Worm (Caenorhabditis elegans) whole organism, young adult: Measurements from ENCODE around the gene str-249.

Experiments used
- D2030.7 ChIP-seq: fragments of 200-800 bp; sonication (Bioruptor generic); IDR thresholded peaks from 2 replicates; pipeline ENCODE4 v1.3.6; 2022; ENCODE audit warnings: missing genetic modification reagents, missing genetic modification characterization, missing compliant biosample characterization
- F22D6.2 ChIP-seq: sonication (generic microtip); optimal IDR thresholded peaks from 2 replicates; lab custom pipeline; 2016; ENCODE audit warnings: mild to moderate bottlenecking, missing genetic modification characterization, missing compliant biosample characterization
- F55B11.4 ChIP-seq: sonication (generic microtip); optimal IDR thresholded peaks from 2 replicates; lab custom pipeline; 2016; ENCODE audit warnings: missing compliant biosample characterization, missing genetic modification characterization, borderline replicate concordance; ENCODE audit not compliant: insufficient read depth
- F57A8.1 ChIP-seq: fragments of 200-800 bp; sonication (Bioruptor generic); optimal IDR thresholded peaks from 2 replicates; lab custom pipeline; 2018; ENCODE audit warnings: mild to moderate bottlenecking, missing genetic modification characterization, moderate library complexity, missing compliant biosample characterization
- K12H6.12 ChIP-seq: fragments of 200-800 bp; sonication (Bioruptor generic); optimal IDR thresholded peaks from 2 replicates; lab custom pipeline; 2018; ENCODE audit warnings: mild to moderate bottlenecking, missing genetic modification characterization, missing compliant biosample characterization
- T26A5.8 ChIP-seq: sonication (generic microtip); optimal IDR thresholded peaks from 2 replicates; lab custom pipeline; 2016; ENCODE audit warnings: missing genetic modification characterization, missing compliant biosample characterization
- Y95B8A.8 ChIP-seq: fragments of 200-800 bp; sonication (Bioruptor generic); IDR thresholded peaks from 2 replicates; pipeline ENCODE4 v1.3.6; 2022; ENCODE audit warnings: missing genetic modification reagents, missing genetic modification characterization, missing compliant biosample characterization
- akir-1 ChIP-seq: fragments of 200-800 bp; sonication (Bioruptor generic); optimal IDR thresholded peaks from 2 replicates; lab custom pipeline; 2018; ENCODE audit warnings: mild to moderate bottlenecking, missing genetic modification characterization, moderate library complexity, missing compliant biosample characterization
- ama-1 ChIP-seq, 3 experiments: fragments of 150-350 bp in 1 of 3; sonication (generic microtip) in 2 of 3; optimal IDR thresholded peaks; 2 replicates each; lab custom pipeline; 2014 to 2018; ENCODE audit warnings: missing biosample characterization in 2 of 3, missing genetic modification characterization in 2 of 3, missing genetic modification reagents in 2 of 3
- athp-1 ChIP-seq: sonication (generic microtip); optimal IDR thresholded peaks from 2 replicates; lab custom pipeline; 2017; ENCODE audit warnings: mild to moderate bottlenecking, missing genetic modification characterization, missing compliant biosample characterization
- attf-6 ChIP-seq: fragments of 200-800 bp; sonication (Bioruptor generic); IDR thresholded peaks from 2 replicates; pipeline ENCODE4 v1.3.6; 2022; ENCODE audit warnings: missing genetic modification reagents, missing genetic modification characterization, missing compliant biosample characterization
- bed-1 ChIP-seq: fragments of 200-800 bp; sonication (Bioruptor generic); IDR thresholded peaks from 2 replicates; pipeline ENCODE4 v1.3.6; 2022; ENCODE audit warnings: missing genetic modification reagents, missing genetic modification characterization, missing compliant biosample characterization
- bed-2 ChIP-seq: fragments of 200-800 bp; sonication (Bioruptor generic); IDR thresholded peaks from 2 replicates; pipeline ENCODE4 v1.3.6; 2022; ENCODE audit warnings: missing genetic modification reagents, missing genetic modification characterization, missing compliant biosample characterization
- ceh-27 ChIP-seq: fragments of 200-800 bp; sonication (Bioruptor generic); optimal IDR thresholded peaks from 2 replicates; lab custom pipeline; 2018; ENCODE audit warnings: mild to moderate bottlenecking, missing genetic modification characterization, moderate library complexity, missing compliant biosample characterization
- chd-7 ChIP-seq: sonication (generic microtip); optimal IDR thresholded peaks from 2 replicates; lab custom pipeline; 2016; ENCODE audit warnings: mild to moderate bottlenecking, missing genetic modification characterization, moderate library complexity, missing compliant biosample characterization
- dox-1 ChIP-seq: fragments of 200-800 bp; sonication (Bioruptor generic); IDR thresholded peaks from 2 replicates; pipeline ENCODE4 v1.3.6; 2022; ENCODE audit warnings: missing genetic modification reagents, missing genetic modification characterization, missing compliant biosample characterization
- efl-1 ChIP-seq: fragments of 150-350 bp; optimal IDR thresholded peaks from 2 replicates; lab custom pipeline; 2014; ENCODE audit warnings: missing biosample characterization, missing genetic modification reagents, missing genetic modification characterization
- egl-44 ChIP-seq: fragments of 200-800 bp; sonication (Bioruptor generic); IDR thresholded peaks from 2 replicates; pipeline ENCODE4 v1.3.6; 2022; ENCODE audit warnings: missing genetic modification reagents, missing genetic modification characterization, missing compliant biosample characterization
- gei-17 ChIP-seq: fragments of 200-800 bp; sonication (Bioruptor generic); optimal IDR thresholded peaks from 2 replicates; lab custom pipeline; 2018; ENCODE audit warnings: mild to moderate bottlenecking, missing genetic modification characterization, missing compliant biosample characterization
- hmg-20 ChIP-seq: fragments of 200-800 bp; sonication (Bioruptor generic); IDR thresholded peaks from 2 replicates; pipeline ENCODE4 v1.3.6; 2022; ENCODE audit warnings: missing genetic modification reagents, missing genetic modification characterization, missing compliant biosample characterization
- let-526 ChIP-seq: fragments of 200-800 bp; sonication (Bioruptor generic); IDR thresholded peaks from 2 replicates; pipeline ENCODE4 v1.3.6; 2022; ENCODE audit warnings: missing genetic modification reagents, missing genetic modification characterization, missing compliant biosample characterization
- let-607 ChIP-seq, 2 experiments: fragments of 200-800 bp in 1 of 2; sonication (Bioruptor generic) in 1 of 2; sonication (generic microtip) in 1 of 2; optimal IDR thresholded peaks; 2 replicates each; lab custom pipeline; 2016 to 2018; ENCODE audit warnings: mild to moderate bottlenecking in 2 of 2, missing compliant biosample characterization in 2 of 2, missing genetic modification characterization in 2 of 2, moderate library complexity in 2 of 2, missing genotype in 1 of 2
- lin-26 ChIP-seq: fragments of 200-800 bp; sonication (Bioruptor generic); IDR thresholded peaks from 2 replicates; pipeline ENCODE4 v1.3.6; 2022; ENCODE audit warnings: missing genetic modification reagents, missing genetic modification characterization, missing compliant biosample characterization
- lin-35 ChIP-seq, 3 experiments: fragments of 150-350 bp in 2 of 3; sonication (generic microtip) in 1 of 3; optimal IDR thresholded peaks; 2 replicates each; lab custom pipeline; 2014 to 2018; ENCODE audit warnings: missing biosample characterization in 3 of 3, missing genetic modification characterization in 3 of 3, missing genetic modification reagents in 3 of 3
- lsl-1 ChIP-seq: fragments of 200-800 bp; sonication (Bioruptor generic); optimal IDR thresholded peaks from 2 replicates; lab custom pipeline; 2018; ENCODE audit warnings: mild to moderate bottlenecking, missing genetic modification characterization, moderate library complexity, missing compliant biosample characterization
- madf-6 ChIP-seq: fragments of 200-800 bp; sonication (Bioruptor generic); IDR thresholded peaks from 2 replicates; pipeline ENCODE4 v1.3.6; 2022; ENCODE audit warnings: missing genetic modification reagents, missing genetic modification characterization, missing compliant biosample characterization
- madf-8 ChIP-seq: fragments of 200-800 bp; sonication (Bioruptor generic); conservative IDR thresholded peaks from 2 replicates; pipeline ENCODE4 v1.3.6; 2022; ENCODE audit warnings: missing genetic modification reagents, missing genetic modification characterization, missing compliant biosample characterization
- nhr-120 ChIP-seq: fragments of 200-800 bp; sonication (Bioruptor generic); IDR thresholded peaks from 2 replicates; pipeline ENCODE4 v1.3.6; 2022; ENCODE audit warnings: missing genetic modification characterization, missing compliant biosample characterization
- nhr-179 ChIP-seq: sonication (generic microtip); optimal IDR thresholded peaks from 2 replicates; lab custom pipeline; 2016; ENCODE audit warnings: mild to moderate bottlenecking, missing genetic modification characterization, missing compliant biosample characterization
- pha-4 ChIP-seq: fragments of 150-350 bp; sonication (generic microtip); optimal IDR thresholded peaks from 2 replicates; lab custom pipeline; 2014; ENCODE audit warnings: missing biosample characterization, missing genetic modification reagents, missing genetic modification characterization
- rpc-1 ChIP-seq, 2 experiments: fragments of 150-350 bp in 1 of 2; sonication (generic microtip) in 1 of 2; optimal IDR thresholded peaks; 2 replicates each; lab custom pipeline; 2014 to 2018; ENCODE audit warnings: missing biosample characterization in 1 of 2, missing genetic modification characterization in 1 of 2, missing genetic modification reagents in 1 of 2, missing genotype in 1 of 2
- sdz-38 ChIP-seq: sonication (generic microtip); optimal IDR thresholded peaks from 2 replicates; lab custom pipeline; 2016; ENCODE audit warnings: missing genotype, missing genetic modification characterization, missing compliant biosample characterization
- snpc-1.3 ChIP-seq: sonication (generic microtip); optimal IDR thresholded peaks from 2 replicates; lab custom pipeline; 2017; ENCODE audit warnings: missing genetic modification characterization, mild to moderate bottlenecking, missing compliant biosample characterization, antibody characterized with exemption, moderate library complexity, missing genotype, missing genetic modification reagents; ENCODE audit not compliant: insufficient read depth
- snpc-3.4 ChIP-seq: sonication (generic microtip); optimal IDR thresholded peaks from 2 replicates; lab custom pipeline; 2017; ENCODE audit warnings: missing genetic modification characterization, mild to moderate bottlenecking, missing compliant biosample characterization, antibody characterized with exemption, moderate library complexity, missing genotype, missing genetic modification reagents
- snpc-4 ChIP-seq, 5 experiments: fragments of 150-350 bp in 1 of 5; sonication (generic microtip) in 4 of 5; optimal IDR thresholded peaks; 2 replicates each; lab custom pipeline; 2014 to 2018; ENCODE audit warnings: missing genetic modification characterization in 5 of 5, missing biosample characterization in 3 of 5, antibody characterized with exemption in 2 of 5, mild to moderate bottlenecking in 2 of 5, missing compliant biosample characterization in 2 of 5, missing genotype in 2 of 5, moderate library complexity in 2 of 5, missing genetic modification reagents in 1 of 5
- tbp1 ChIP-seq: fragments of 200-800 bp; sonication (Bioruptor generic); optimal IDR thresholded peaks from 2 replicates; lab custom pipeline; 2018; ENCODE audit warnings: mild to moderate bottlenecking, missing genetic modification characterization, missing compliant biosample characterization
- tbx-9 ChIP-seq: sonication (generic microtip); optimal IDR thresholded peaks from 2 replicates; lab custom pipeline; 2016; ENCODE audit warnings: borderline replicate concordance, missing genetic modification characterization, inconsistent platforms, missing compliant biosample characterization
- zfh-2 ChIP-seq: fragments of 200-800 bp; sonication (Bioruptor generic); conservative IDR thresholded peaks from 2 replicates; pipeline ENCODE4 v1.3.6; 2022; ENCODE audit warnings: missing genetic modification reagents, missing genetic modification characterization, missing compliant biosample characterization
- zim-3 ChIP-seq: sonication (generic microtip); optimal IDR thresholded peaks from 2 replicates; lab custom pipeline; 2017; ENCODE audit warnings: mild to moderate bottlenecking, missing genetic modification characterization, moderate library complexity, missing compliant biosample characterization
- ztf-28 ChIP-seq: fragments of 200-800 bp; sonication (Bioruptor generic); IDR thresholded peaks from 2 replicates; pipeline ENCODE4 v1.3.6; 2022; ENCODE audit warnings: missing genetic modification reagents, missing genetic modification characterization, missing compliant biosample characterization

The str-249 gene

DNA sequence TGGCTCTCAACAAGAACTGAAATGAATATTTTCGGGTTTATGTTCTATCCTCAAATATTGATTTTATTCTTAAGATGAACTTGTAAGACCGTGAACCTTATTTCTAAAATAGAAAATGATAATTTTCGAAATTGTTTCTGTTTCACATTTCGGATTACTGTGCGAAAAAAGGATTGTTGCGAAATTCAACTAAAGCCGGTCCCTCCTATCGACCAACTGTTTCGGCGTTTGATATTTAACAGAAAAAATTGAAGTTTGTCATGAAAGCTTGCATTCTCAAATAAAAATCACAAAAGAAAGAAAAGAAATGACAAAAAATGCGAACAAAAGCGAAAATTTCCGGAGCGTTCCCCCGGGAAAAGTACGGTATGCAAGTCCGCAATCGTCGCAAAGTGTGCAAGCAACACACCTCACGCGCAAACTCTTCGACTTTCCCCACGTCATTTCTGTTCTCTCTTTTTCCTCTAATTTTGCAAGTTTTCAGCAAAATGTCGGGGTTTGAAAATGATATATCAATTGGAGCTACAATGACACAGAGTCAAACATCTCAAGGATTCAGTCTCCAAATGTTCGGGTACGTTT lies 37.5 kb downstream of the str-249 start, which contains the start of gene C34D4.4 (continued):
- no peak for TF ChIP-seq snpc-1.3 (tag; lab: Kevin White, UChicago)
- no peak for TF ChIP-seq zim-3 (tag; lab: Kevin White, UChicago)
- TF ChIP-seq ztf-28 (GFP tag; lab: Robert Waterston, UW): no peak
- TF ChIP-seq zfh-2 (GFP tag; lab: Robert Waterston, UW): no peak
- TF ChIP-seq athp-1 (tag; lab: Kevin White, UChicago): no peak
- no peak for TF ChIP-seq akir-1 (GFP tag; lab: Kevin White, UChicago)
- TF ChIP-seq bed-1 (GFP tag; lab: Robert Waterston, UW): no peak
- TF ChIP-seq F55B11.4 (tag; lab: Kevin White, UChicago): no peak
- no peak for TF ChIP-seq lin-26
- no peak for TF ChIP-seq nhr-120
- no peak for TF ChIP-seq F57A8.1 (GFP tag; lab: Kevin White, UChicago)
- no peak for TF ChIP-seq lin-35 (GFP tag; optimal IDR thresholded peaks at IDR 0.05; lab: Kevin White, UChicago)
- no peak for TF ChIP-seq madf-8 (GFP tag; lab: Robert Waterston, UW)
- peak; percentile 43; the same call in 1 of the 2 replicates for TF ChIP-seq dox-1 (GFP tag; lab: Robert Waterston, UW)
- TF ChIP-seq attf-6 (GFP tag; lab: Robert Waterston, UW): no peak
- no peak for TF ChIP-seq snpc-4 (GFP tag; optimal IDR thresholded peaks at IDR 0.05; lab: Kevin White, UChicago)
- peak in 2 of 4 experiments; percentile 42 to 54 for TF ChIP-seq snpc-4 (tag; optimal IDR thresholded peaks at IDR 0.05; lab: Kevin White, UChicago)
- peak; percentile 58 for TF ChIP-seq efl-1
- TF ChIP-seq T26A5.8 (tag; lab: Kevin White, UChicago): no peak
- no peak for TF ChIP-seq chd-7 (tag; lab: Kevin White, UChicago)
- no peak for TF ChIP-seq ama-1 (optimal IDR thresholded peaks at IDR 0.05; lab: Kevin White, UChicago)
- no peak for TF ChIP-seq ama-1 (GFP tag; optimal IDR thresholded peaks at IDR 0.05; lab: Kevin White, UChicago)
- TF ChIP-seq Y95B8A.8: no peak
- no peak for TF ChIP-seq let-526 (GFP tag; lab: Robert Waterston, UW)
- TF ChIP-seq egl-44: no peak
- TF ChIP-seq bed-2 (GFP tag; lab: Robert Waterston, UW): no peak
- no peak for TF ChIP-seq sdz-38 (tag; lab: Kevin White, UChicago)
- TF ChIP-seq F22D6.2: no peak
- no peak for TF ChIP-seq rpc-1 (optimal IDR thresholded peaks at IDR 0.05; lab: Kevin White, UChicago)
- TF ChIP-seq rpc-1 (tag; optimal IDR thresholded peaks at IDR 0.05; lab: Kevin White, UChicago): no peak
- TF ChIP-seq madf-6: peak; percentile 43; the same call in 1 of the 2 replicates
- TF ChIP-seq gei-17 (GFP tag; lab: Kevin White, UChicago): no peak
- TF ChIP-seq let-607 (tag; optimal IDR thresholded peaks at IDR 0.05; lab: Kevin White, UChicago): no peak
- no peak for TF ChIP-seq ceh-27 (GFP tag; lab: Kevin White, UChicago)
- peak; percentile 73 for TF ChIP-seq lsl-1 (GFP tag; lab: Kevin White, UChicago)
- no peak for TF ChIP-seq nhr-179 (tag; lab: Kevin White, UChicago)
- TF ChIP-seq pha-4 (tag; lab: Kevin White, UChicago): no peak
- TF ChIP-seq tbp1: no peak
- TF ChIP-seq snpc-3.4 (tag; lab: Kevin White, UChicago): no peak
- TF ChIP-seq K12H6.12 (tag; lab: Kevin White, UChicago): peak; percentile 54
- no peak for TF ChIP-seq tbx-9
- TF ChIP-seq D2030.7 (GFP tag; lab: Robert Waterston, UW): peak; percentile 14; the same call in 1 of the 2 replicates
- TF ChIP-seq hmg-20 (GFP tag; lab: Robert Waterston, UW): no peak
